Worm (Caenorhabditis elegans) whole organism, L1 larva: ENCODE data around the gene lelo-2.
"Not testable (repeated sequence)": the region's sequence is repeated elsewhere in the genome, so short reads cannot be mapped to it uniquely, and the experiment has no call there.

ENCODE experiments used
- lsy-2 ChIP-seq, 2 experiments: fragments of 150-350 bp; optimal IDR thresholded peaks; 2 replicates each; lab custom pipeline; 2014; ENCODE audit warnings: missing biosample characterization in 2 of 2, missing genetic modification characterization in 2 of 2
- mep-1 ChIP-seq: fragments of 150-350 bp; optimal IDR thresholded peaks from 2 replicates; lab custom pipeline; 2014; ENCODE audit warnings: missing biosample characterization, missing genetic modification characterization
- nhr-237 ChIP-seq: fragments of 150-350 bp; optimal IDR thresholded peaks from 2 replicates; lab custom pipeline; 2014; ENCODE audit warnings: missing biosample characterization, missing genetic modification characterization

DNA sequence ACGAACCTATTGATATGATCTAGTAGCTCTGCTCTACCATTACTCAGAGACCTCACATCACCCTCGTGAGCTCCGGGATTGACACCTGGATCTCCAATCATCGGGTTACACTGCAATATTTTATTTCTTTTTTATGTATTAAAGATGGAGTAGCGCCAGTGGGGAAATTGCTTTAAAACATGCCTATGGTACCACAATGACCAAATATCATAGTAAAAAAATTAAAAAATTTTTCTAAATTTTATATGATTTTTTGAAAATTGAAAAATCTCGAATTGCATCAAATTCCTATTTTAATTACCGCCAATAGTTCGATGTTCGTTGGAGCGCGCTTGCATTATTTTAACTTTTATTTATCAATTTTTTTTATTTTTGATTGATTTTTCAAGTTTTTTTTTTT lies 49.1 kb downstream of the lelo-2 start, which contains the start of gene pals-40:
- TF ChIP-seq nhr-237; mep-1 (tag; lab: Kevin White, UChicago); lsy-2 (tag; optimal IDR thresholded peaks at IDR 0.05; lab: Kevin White, UChicago): not testable (repeated sequence)
